Worm (Caenorhabditis elegans) whole organism, L4 larva: Measurements from ENCODE around the gene F27B3.8.

Experiments used
- F37D6.2 ChIP-seq: sonication (generic microtip); optimal IDR thresholded peaks from 2 replicates; lab custom pipeline; 2016; ENCODE audit warnings: mild to moderate bottlenecking, missing genetic modification characterization, missing compliant biosample characterization
- F44E2.7 ChIP-seq: fragments of 200-800 bp; sonication (Bioruptor generic); IDR thresholded peaks from 2 replicates; pipeline ENCODE4 v2.1.2; 2022; ENCODE audit warnings: missing genetic modification characterization, missing compliant biosample characterization
- F49E8.2 ChIP-seq: sonication (generic microtip); optimal IDR thresholded peaks from 2 replicates; lab custom pipeline; 2016; ENCODE audit warnings: missing compliant biosample characterization, mild to moderate bottlenecking, missing genetic modification characterization, borderline replicate concordance
- T20F7.1 ChIP-seq: fragments of 200-800 bp; sonication (Bioruptor generic); optimal IDR thresholded peaks from 2 replicates; lab custom pipeline; 2018; ENCODE audit warnings: mild to moderate bottlenecking, missing genetic modification characterization, missing compliant biosample characterization
- Y5F2A.4 ChIP-seq: fragments of 200-800 bp; sonication (Bioruptor generic); optimal IDR thresholded peaks from 2 replicates; lab custom pipeline; 2018; ENCODE audit warnings: mild to moderate bottlenecking, missing genetic modification characterization, missing compliant biosample characterization
- ZK337.2 ChIP-seq: fragments of 200-800 bp; sonication (Bioruptor generic); IDR thresholded peaks from 2 replicates; pipeline ENCODE4 v1.3.6; 2022; ENCODE audit warnings: missing genetic modification reagents, missing genetic modification characterization, missing compliant biosample characterization
- ama-1 ChIP-seq: fragments of 150-350 bp; optimal IDR thresholded peaks from 2 replicates; lab custom pipeline; 2014; ENCODE audit warnings: inconsistent platforms, mixed read lengths
- ceh-28 ChIP-seq: fragments of 150-350 bp; optimal IDR thresholded peaks from 2 replicates; lab custom pipeline; 2014; ENCODE audit warnings: missing biosample characterization, missing genetic modification reagents, missing genetic modification characterization
- ceh-32 ChIP-seq: sonication (generic microtip); optimal IDR thresholded peaks from 2 replicates; lab custom pipeline; 2016; ENCODE audit warnings: mild to moderate bottlenecking, missing genetic modification characterization, missing compliant biosample characterization; ENCODE audit not compliant: poor library complexity
- ceh-62 ChIP-seq: sonication (generic microtip); optimal IDR thresholded peaks from 2 replicates; lab custom pipeline; 2017; ENCODE audit warnings: missing biosample characterization, missing genetic modification characterization
- ces-1 ChIP-seq: fragments of 150-350 bp; sonication (generic microtip); optimal IDR thresholded peaks from 4 replicates; lab custom pipeline; 2014; ENCODE audit warnings: missing biosample characterization, missing genetic modification reagents, missing genetic modification characterization
- ctbp-1 ChIP-seq: fragments of 200-800 bp; sonication (Bioruptor generic); IDR thresholded peaks from 2 replicates; pipeline ENCODE4 v1.3.6; 2022; ENCODE audit warnings: missing genetic modification reagents, missing genetic modification characterization, missing compliant biosample characterization
- dmd-6 ChIP-seq: fragments of 200-800 bp; sonication (Bioruptor generic); IDR thresholded peaks from 2 replicates; pipeline ENCODE4 v1.3.6; 2022; ENCODE audit warnings: missing genetic modification reagents, missing genetic modification characterization, missing compliant biosample characterization
- dmd-8 ChIP-seq: fragments of 200-800 bp; sonication (Bioruptor generic); IDR thresholded peaks from 2 replicates; pipeline ENCODE4 v1.3.6; 2022; ENCODE audit warnings: missing genetic modification characterization, missing compliant biosample characterization
- dpl-1 ChIP-seq: fragments of 150-350 bp; optimal IDR thresholded peaks from 2 replicates; lab custom pipeline; 2014; ENCODE audit warnings: missing biosample characterization, missing genetic modification reagents, missing genetic modification characterization
- dve-1 ChIP-seq: sonication (generic microtip); optimal IDR thresholded peaks from 2 replicates; lab custom pipeline; 2017; ENCODE audit warnings: antibody characterized with exemption, mild to moderate bottlenecking, missing genetic modification characterization, missing compliant biosample characterization; ENCODE audit not compliant: insufficient read depth
- fkh-10 ChIP-seq: fragments of 150-350 bp; optimal IDR thresholded peaks from 2 replicates; lab custom pipeline; 2014; ENCODE audit warnings: missing biosample characterization, missing genetic modification reagents, missing genetic modification characterization
- fos-1 ChIP-seq: fragments of 150-350 bp; optimal IDR thresholded peaks from 2 replicates; lab custom pipeline; 2014; ENCODE audit warnings: missing biosample characterization, missing genetic modification characterization
- gei-8 ChIP-seq: fragments of 200-800 bp; sonication (Bioruptor generic); optimal IDR thresholded peaks from 2 replicates; lab custom pipeline; 2018; ENCODE audit warnings: mild to moderate bottlenecking, missing genetic modification characterization, missing compliant biosample characterization
- hif-1 ChIP-seq, 2 experiments: sonication (generic microtip); optimal IDR thresholded peaks; 2 replicates each; lab custom pipeline; 2016 to 2017; ENCODE audit warnings: missing compliant biosample characterization in 2 of 2, missing genetic modification characterization in 2 of 2, missing genetic modification reagents in 2 of 2, missing genotype in 2 of 2, mild to moderate bottlenecking in 1 of 2
- hlh-11 ChIP-seq: fragments of 200-800 bp; sonication (Bioruptor generic); optimal IDR thresholded peaks from 2 replicates; lab custom pipeline; 2018; ENCODE audit warnings: mild to moderate bottlenecking, missing genetic modification characterization, missing compliant biosample characterization
- hlh-30 ChIP-seq: sonication (generic microtip); optimal IDR thresholded peaks from 2 replicates; lab custom pipeline; 2017; ENCODE audit warnings: antibody characterized with exemption, mild to moderate bottlenecking, missing genetic modification characterization, missing compliant biosample characterization; ENCODE audit not compliant: insufficient read depth
- lim-7 ChIP-seq: fragments of 200-800 bp; sonication (Bioruptor generic); IDR thresholded peaks from 2 replicates; pipeline ENCODE4 v1.3.6; 2022; ENCODE audit warnings: missing genetic modification characterization, missing compliant biosample characterization
- lin-1 ChIP-seq: fragments of 200-800 bp; sonication (Bioruptor generic); IDR thresholded peaks from 2 replicates; pipeline ENCODE4 v1.3.6; 2022; ENCODE audit warnings: missing genetic modification reagents, missing genetic modification characterization, missing compliant biosample characterization
- lin-13 ChIP-seq: fragments of 150-350 bp; optimal IDR thresholded peaks from 2 replicates; lab custom pipeline; 2014; ENCODE audit warnings: missing biosample characterization, missing genetic modification reagents, missing genetic modification characterization
- lin-15B ChIP-seq: fragments of 150-350 bp; sonication (generic microtip); optimal IDR thresholded peaks from 3 replicates; lab custom pipeline; 2014; ENCODE audit warnings: missing biosample characterization, missing genetic modification characterization
- lin-38 ChIP-seq: fragments of 200-800 bp; sonication (Bioruptor generic); IDR thresholded peaks from 2 replicates; pipeline ENCODE4 v1.3.6; 2022; ENCODE audit warnings: missing genetic modification reagents, missing genetic modification characterization, missing compliant biosample characterization
- lin-39 ChIP-seq: fragments of 150-350 bp; optimal IDR thresholded peaks from 2 replicates; lab custom pipeline; 2014; ENCODE audit warnings: missing biosample characterization, missing genetic modification reagents, missing genetic modification characterization
- lsy-2 ChIP-seq, 2 experiments: fragments of 150-350 bp in 1 of 2; sonication (generic microtip) in 1 of 2; optimal IDR thresholded peaks; 2 replicates each; lab custom pipeline; 2014 to 2017; ENCODE audit warnings: missing biosample characterization in 2 of 2, missing genetic modification characterization in 2 of 2
- mdt-29 ChIP-seq: fragments of 200-800 bp; sonication (Bioruptor generic); IDR thresholded peaks from 2 replicates; pipeline ENCODE4 v1.3.6; 2022; ENCODE audit warnings: missing genetic modification reagents, missing genetic modification characterization, missing compliant biosample characterization
- mep-1 ChIP-seq: fragments of 150-350 bp; sonication (generic microtip); optimal IDR thresholded peaks from 3 replicates; lab custom pipeline; 2014; ENCODE audit warnings: missing biosample characterization, missing genetic modification characterization
- mes-2 ChIP-seq: sonication (generic microtip); optimal IDR thresholded peaks from 2 replicates; lab custom pipeline; 2016; ENCODE audit warnings: missing genotype, mild to moderate bottlenecking, missing genetic modification characterization, missing compliant biosample characterization; ENCODE audit not compliant: poor library complexity, severe bottlenecking
- nhr-10 ChIP-seq: fragments of 150-350 bp; optimal IDR thresholded peaks from 2 replicates; lab custom pipeline; 2014; ENCODE audit warnings: missing biosample characterization, missing genetic modification characterization
- nhr-102 ChIP-seq: sonication (generic microtip); optimal IDR thresholded peaks from 2 replicates; lab custom pipeline; 2016; ENCODE audit warnings: mild to moderate bottlenecking, missing genetic modification characterization, moderate library complexity, missing compliant biosample characterization
- nhr-11 ChIP-seq: fragments of 150-350 bp; optimal IDR thresholded peaks from 2 replicates; lab custom pipeline; 2014; ENCODE audit warnings: missing biosample characterization, missing genetic modification characterization
- nhr-28 ChIP-seq: fragments of 150-350 bp; optimal IDR thresholded peaks from 2 replicates; lab custom pipeline; 2014; ENCODE audit warnings: missing biosample characterization, missing genetic modification characterization
- nhr-42 ChIP-seq: fragments of 200-800 bp; sonication (Bioruptor generic); IDR thresholded peaks from 2 replicates; pipeline ENCODE4 v1.3.6; 2022; ENCODE audit warnings: missing genetic modification characterization, missing compliant biosample characterization
- nhr-6 ChIP-seq: fragments of 150-350 bp; optimal IDR thresholded peaks from 2 replicates; lab custom pipeline; 2014; ENCODE audit warnings: missing biosample characterization, missing genetic modification characterization
- nhr-76 ChIP-seq: fragments of 150-350 bp; optimal IDR thresholded peaks from 2 replicates; lab custom pipeline; 2014; ENCODE audit warnings: missing biosample characterization, missing genetic modification characterization
- nhr-77 ChIP-seq: fragments of 150-350 bp; optimal IDR thresholded peaks from 2 replicates; lab custom pipeline; 2014; ENCODE audit warnings: missing biosample characterization, missing genetic modification characterization
- pha-4 ChIP-seq, 2 experiments: fragments of 150-350 bp in 1 of 2; fragments of 200-800 bp in 1 of 2; sonication (Bioruptor generic) in 1 of 2; IDR thresholded peaks in 1 of 2; optimal IDR thresholded peaks in 1 of 2; 2 replicates each; pipeline versions ENCODE4 v1.3.6 to Lab custom; 2014 to 2022; ENCODE audit warnings: missing genetic modification characterization in 2 of 2, missing genetic modification reagents in 2 of 2, missing biosample characterization in 1 of 2, missing compliant biosample characterization in 1 of 2
- skn-1 ChIP-seq: fragments of 150-350 bp; optimal IDR thresholded peaks from 2 replicates; lab custom pipeline; 2014; ENCODE audit warnings: missing biosample characterization, missing genetic modification characterization
- snpc-1.2 ChIP-seq: fragments of 200-800 bp; sonication (Bioruptor generic); IDR thresholded peaks from 2 replicates; pipeline ENCODE4 v1.3.6; 2022; ENCODE audit warnings: missing genetic modification reagents, missing genetic modification characterization, missing compliant biosample characterization
- unc-130 ChIP-seq: sonication (generic microtip); optimal IDR thresholded peaks from 2 replicates; lab custom pipeline; 2016; ENCODE audit warnings: missing genetic modification reagents, missing genetic modification characterization, missing compliant biosample characterization
- vab-7 ChIP-seq: fragments of 200-800 bp; sonication (Bioruptor generic); IDR thresholded peaks from 2 replicates; pipeline ENCODE4 v1.3.6; 2022; ENCODE audit warnings: missing genetic modification reagents, missing genetic modification characterization, missing compliant biosample characterization
- zfp-2 ChIP-seq: sonication (generic microtip); optimal IDR thresholded peaks from 2 replicates; lab custom pipeline; 2016; ENCODE audit warnings: mild to moderate bottlenecking, missing genetic modification characterization, missing compliant biosample characterization
- zfp-3 ChIP-seq: fragments of 200-800 bp; sonication (Bioruptor generic); conservative IDR thresholded peaks from 2 replicates; pipeline ENCODE4 v1.3.6; 2022; ENCODE audit warnings: missing genetic modification reagents, missing genetic modification characterization, missing compliant biosample characterization
- zip-2 ChIP-seq: fragments of 150-350 bp; optimal IDR thresholded peaks from 2 replicates; lab custom pipeline; 2014; ENCODE audit warnings: missing biosample characterization, missing genetic modification characterization
- ztf-11 ChIP-seq: fragments of 150-350 bp; optimal IDR thresholded peaks from 2 replicates; lab custom pipeline; 2014; ENCODE audit warnings: missing biosample characterization, missing genetic modification characterization
- ztf-7 ChIP-seq: fragments of 150-350 bp; optimal IDR thresholded peaks from 2 replicates; lab custom pipeline; 2014; ENCODE audit warnings: missing biosample characterization, missing genetic modification characterization

F27B3.8 gene

DNA sequence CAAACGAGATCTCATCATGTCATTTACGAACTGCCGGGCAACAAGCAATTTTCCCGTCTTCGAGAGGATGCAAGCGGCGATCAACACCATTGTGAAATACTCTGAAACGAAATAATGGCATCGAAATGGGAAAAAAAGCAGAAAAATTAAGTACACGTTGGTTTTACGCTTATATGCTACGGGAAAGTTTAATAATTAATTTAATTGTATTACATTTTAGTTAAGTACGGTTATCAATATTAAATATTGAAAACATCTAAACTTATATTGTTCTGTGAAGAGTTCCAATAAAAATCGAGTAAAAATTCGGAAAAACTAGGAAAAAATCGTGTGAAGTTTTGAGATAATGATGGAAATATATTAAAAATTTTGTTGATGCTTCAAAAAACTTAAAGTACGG lies 45.4 kb downstream of the F27B3.8 start, which contains the start of gene copd-1:
TSS of gene copd-1 (minus strand) at position 101 of the 400 bp plus-strand sequence.
- TF ChIP-seq dmd-8 (no peak), ZK337.2 (GFP tag; lab: Robert Waterston, UW) (no peak), ceh-32 (tag; lab: Kevin White, UChicago) (no peak), zip-2 (no peak), F44E2.7 (GFP tag; lab: Robert Waterston, UW) (no peak), ceh-62 (no peak), hlh-11 (tag; lab: Kevin White, UChicago) (no peak), nhr-42 (GFP tag; lab: Robert Waterston, UW) (no peak), mdt-29 (GFP tag; lab: Robert Waterston, UW) (no peak), F49E8.2 (tag; lab: Kevin White, UChicago) (no peak), zfp-2 (tag; lab: Kevin White, UChicago) (no peak), nhr-11 (tag; lab: Kevin White, UChicago) (no peak), lin-1 (GFP tag; lab: Robert Waterston, UW) (no peak), nhr-6 (no peak), fkh-10 (GFP tag; lab: Kevin White, UChicago) (no peak), skn-1 (tag; lab: Kevin White, UChicago) (no peak), zfp-3 (no peak), gei-8 (GFP tag; lab: Kevin White, UChicago) (no peak), dve-1 (tag; lab: Kevin White, UChicago) (no peak)
- TF ChIP-seq, all 104 proteins: peak for 0

DNA sequence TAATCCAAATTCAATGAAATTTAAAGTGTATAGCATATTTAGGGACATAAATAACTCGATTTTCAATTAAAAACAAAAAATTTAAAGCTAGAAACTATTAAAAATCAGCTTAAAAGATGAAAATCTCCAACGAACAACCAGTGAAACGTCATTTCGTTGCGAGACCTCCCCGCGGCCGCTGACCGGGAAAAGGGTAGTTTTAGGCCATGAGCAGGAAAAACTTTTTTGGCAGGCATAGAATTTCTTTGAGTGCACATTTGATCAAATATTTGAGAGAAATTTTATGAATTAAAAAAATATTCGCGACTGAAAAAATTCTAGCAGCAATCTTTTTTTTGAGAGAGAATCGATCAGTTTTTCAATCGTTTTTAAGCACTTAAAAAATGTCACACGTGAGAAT lies 45.8 kb downstream of the F27B3.8 start:
- TF ChIP-seq dpl-1 (GFP tag; lab: Kevin White, UChicago) (peak; percentile 64), lsy-2 (tag; optimal IDR thresholded peaks at IDR 0.05; lab: Kevin White, UChicago) (peak in 1 of 2 experiments; percentile 78), vab-7 (GFP tag; lab: Robert Waterston, UW) (0 out of 2 replicates have a peak, but pooled peaks have one; percentile 24), nhr-10 (tag; lab: Kevin White, UChicago) (no peak), fos-1 (no peak), lin-39 (tag; lab: Kevin White, UChicago) (no peak), lin-15B (tag; lab: Kevin White, UChicago) (no peak), Y5F2A.4 (GFP tag; lab: Kevin White, UChicago) (no peak), lim-7 (GFP tag; lab: Robert Waterston, UW) (no peak), F37D6.2 (tag; lab: Kevin White, UChicago) (no peak), hlh-30 (tag; lab: Kevin White, UChicago) (peak; percentile 42), nhr-76 (tag; lab: Kevin White, UChicago) (no peak), T20F7.1 (GFP tag; lab: Kevin White, UChicago) (peak; percentile 32), ceh-28 (no peak), snpc-1.2 (GFP tag; lab: Robert Waterston, UW) (no peak), mep-1 (peak; percentile 73), ZK337.2 (GFP tag; lab: Robert Waterston, UW) (no peak), lin-38 (peak; percentile 60), nhr-28 (tag; lab: Kevin White, UChicago) (no peak), lin-13 (peak; percentile 21), dmd-6 (no peak), ama-1 (lab: Kevin White, UChicago) (no peak), nhr-102 (no peak), unc-130 (GFP tag; lab: Kevin White, UChicago) (peak; percentile 74), ces-1 (GFP tag; lab: Kevin White, UChicago) (no peak), hlh-11 (tag; lab: Kevin White, UChicago) (peak; percentile 13), mes-2 (peak; percentile 94), ceh-32 (tag; lab: Kevin White, UChicago) (no peak), nhr-77 (peak; percentile 44), pha-4 (GFP tag; IDR thresholded peaks at IDR 0.05; lab: Robert Waterston, UW) (no peak), pha-4 (tag; optimal IDR thresholded peaks at IDR 0.05; lab: Kevin White, UChicago) (peak; percentile 7), ztf-7 (tag; lab: Kevin White, UChicago) (no peak), hif-1 (tag; optimal IDR thresholded peaks at IDR 0.05; lab: Kevin White, UChicago) (peak in 1 of 2 experiments; percentile 58), ctbp-1 (GFP tag; lab: Robert Waterston, UW) (no peak), ztf-11 (tag; lab: Kevin White, UChicago) (no peak)
